Worm (Caenorhabditis elegans) whole organism, L3 larva: ENCODE results near the gene T04C4.3.
A peak's percentile ranks its signal among the peaks of the same experiment; 100 is the strongest.

Experiments
- R02D3.7 ChIP-seq: fragments of 150-350 bp; optimal IDR thresholded peaks from 2 replicates; lab custom pipeline; 2014; ENCODE audit warnings: missing biosample characterization, missing genetic modification characterization
- ZK546.5 ChIP-seq: sonication (generic microtip); optimal IDR thresholded peaks from 2 replicates; lab custom pipeline; 2017; ENCODE audit warnings: missing biosample characterization, missing genetic modification characterization
- aly-2 ChIP-seq: fragments of 150-350 bp; optimal IDR thresholded peaks from 2 replicates; lab custom pipeline; 2014; ENCODE audit warnings: missing biosample characterization, missing genetic modification characterization
- ama-1 ChIP-seq: fragments of 150-350 bp; optimal IDR thresholded peaks from 2 replicates; lab custom pipeline; 2018
- ceh-16 ChIP-seq: sonication (generic microtip); optimal IDR thresholded peaks from 2 replicates; lab custom pipeline; 2017; ENCODE audit warnings: missing biosample characterization, missing genetic modification characterization
- ceh-28 ChIP-seq: fragments of 150-350 bp; optimal IDR thresholded peaks from 2 replicates; lab custom pipeline; 2014; ENCODE audit warnings: missing biosample characterization, missing genetic modification reagents, missing genetic modification characterization
- ceh-82 ChIP-seq: fragments of 150-350 bp; optimal IDR thresholded peaks from 2 replicates; lab custom pipeline; 2014; ENCODE audit warnings: missing biosample characterization, missing genetic modification characterization
- ceh-9 ChIP-seq: sonication (generic microtip); optimal IDR thresholded peaks from 2 replicates; lab custom pipeline; 2018; ENCODE audit warnings: missing biosample characterization, missing genetic modification characterization
- daf-12 ChIP-seq: fragments of 150-350 bp; optimal IDR thresholded peaks from 2 replicates; lab custom pipeline; 2014; ENCODE audit warnings: missing biosample characterization, missing genetic modification reagents, missing genetic modification characterization
- egl-27 ChIP-seq: sonication (generic microtip); optimal IDR thresholded peaks from 4 replicates; lab custom pipeline; 2017; ENCODE audit warnings: missing biosample characterization, missing genetic modification reagents, missing genetic modification characterization
- egl-5 ChIP-seq: fragments of 150-350 bp; optimal IDR thresholded peaks from 2 replicates; lab custom pipeline; 2017; ENCODE audit warnings: missing biosample characterization, missing genetic modification reagents, missing genetic modification characterization, inconsistent platforms
- elt-1 ChIP-seq: fragments of 150-350 bp; optimal IDR thresholded peaks from 2 replicates; lab custom pipeline; 2014; ENCODE audit warnings: missing biosample characterization, missing genetic modification characterization
- elt-2 ChIP-seq: sonication (generic microtip); optimal IDR thresholded peaks from 2 replicates; lab custom pipeline; 2016; ENCODE audit warnings: missing genetic modification reagents, mild to moderate bottlenecking, missing genetic modification characterization, missing compliant biosample characterization
- elt-3 ChIP-seq, 3 experiments: fragments of 150-350 bp in 1 of 3; sonication (generic microtip) in 2 of 3; optimal IDR thresholded peaks; 2 replicates in 2 of 3; 4 replicates in 1 of 3; lab custom pipeline; 2014 to 2017; ENCODE audit warnings: missing biosample characterization in 3 of 3, missing genetic modification characterization in 3 of 3
- eor-1 ChIP-seq, 2 experiments: fragments of 150-350 bp; optimal IDR thresholded peaks; 2 replicates each; lab custom pipeline; 2014 to 2018; ENCODE audit warnings: missing biosample characterization in 2 of 2, missing genetic modification characterization in 2 of 2
- fkh-10 ChIP-seq: sonication (generic microtip); optimal IDR thresholded peaks from 2 replicates; lab custom pipeline; 2017; ENCODE audit warnings: missing biosample characterization, missing genetic modification reagents, missing genetic modification characterization
- fkh-2 ChIP-seq: fragments of 150-350 bp; optimal IDR thresholded peaks from 2 replicates; lab custom pipeline; 2014; ENCODE audit warnings: missing biosample characterization, missing genetic modification reagents, missing genetic modification characterization
- fos-1 ChIP-seq: fragments of 150-350 bp; optimal IDR thresholded peaks from 2 replicates; lab custom pipeline; 2014; ENCODE audit warnings: missing biosample characterization, missing genetic modification characterization
- hmg-11 ChIP-seq: sonication (generic microtip); optimal IDR thresholded peaks from 2 replicates; lab custom pipeline; 2016; ENCODE audit warnings: missing genetic modification characterization, missing compliant biosample characterization
- jun-1 ChIP-seq: fragments of 150-350 bp; optimal IDR thresholded peaks from 2 replicates; lab custom pipeline; 2014; ENCODE audit warnings: missing biosample characterization, missing genetic modification reagents, missing genetic modification characterization
- lin-15B ChIP-seq: fragments of 150-350 bp; optimal IDR thresholded peaks from 2 replicates; lab custom pipeline; 2014; ENCODE audit warnings: missing biosample characterization, missing genetic modification characterization
- lin-39 ChIP-seq: fragments of 150-350 bp; optimal IDR thresholded peaks from 2 replicates; lab custom pipeline; 2018; ENCODE audit warnings: missing biosample characterization, missing genetic modification reagents, missing genetic modification characterization
- lsy-12 ChIP-seq: sonication (generic microtip); optimal IDR thresholded peaks from 2 replicates; lab custom pipeline; 2016; ENCODE audit warnings: mild to moderate bottlenecking, missing genetic modification characterization, missing compliant biosample characterization
- mdl-1 ChIP-seq: fragments of 150-350 bp; optimal IDR thresholded peaks from 2 replicates; lab custom pipeline; 2014; ENCODE audit warnings: missing biosample characterization, missing genetic modification characterization
- mml-1 ChIP-seq: fragments of 150-350 bp; sonication (generic microtip); optimal IDR thresholded peaks from 3 replicates; lab custom pipeline; 2014; ENCODE audit warnings: missing biosample characterization, missing genetic modification characterization
- nfya-1 ChIP-seq: sonication (generic microtip); optimal IDR thresholded peaks from 2 replicates; lab custom pipeline; 2017; ENCODE audit warnings: missing genetic modification characterization, mild to moderate bottlenecking, missing compliant biosample characterization, antibody characterized with exemption, moderate library complexity; ENCODE audit not compliant: insufficient read depth
- nhr-11 ChIP-seq: fragments of 150-350 bp; optimal IDR thresholded peaks from 2 replicates; lab custom pipeline; 2014; ENCODE audit warnings: missing biosample characterization, missing genetic modification characterization
- nhr-12 ChIP-seq: fragments of 150-350 bp; optimal IDR thresholded peaks from 2 replicates; lab custom pipeline; 2014; ENCODE audit warnings: missing biosample characterization, missing genetic modification characterization
- nhr-23 ChIP-seq: fragments of 150-350 bp; optimal IDR thresholded peaks from 2 replicates; lab custom pipeline; 2014; ENCODE audit warnings: missing biosample characterization, missing genetic modification reagents, missing genetic modification characterization
- nhr-237 ChIP-seq: fragments of 150-350 bp; optimal IDR thresholded peaks from 2 replicates; lab custom pipeline; 2014; ENCODE audit warnings: missing biosample characterization, missing genetic modification characterization
- nhr-25 ChIP-seq: sonication (generic microtip); optimal IDR thresholded peaks from 2 replicates; lab custom pipeline; 2017; ENCODE audit warnings: missing biosample characterization, missing genetic modification characterization
- nhr-28 ChIP-seq: fragments of 150-350 bp; optimal IDR thresholded peaks from 2 replicates; lab custom pipeline; 2014; ENCODE audit warnings: missing biosample characterization, missing genetic modification characterization
- nhr-43 ChIP-seq: sonication (generic microtip); optimal IDR thresholded peaks from 2 replicates; lab custom pipeline; 2016; ENCODE audit warnings: mild to moderate bottlenecking, missing genetic modification characterization, missing compliant biosample characterization; ENCODE audit not compliant: poor library complexity, severe bottlenecking
- nhr-67 ChIP-seq: fragments of 150-350 bp; optimal IDR thresholded peaks from 2 replicates; lab custom pipeline; 2014; ENCODE audit warnings: missing biosample characterization, missing genetic modification characterization
- nhr-76 ChIP-seq: fragments of 150-350 bp; sonication (generic microtip); optimal IDR thresholded peaks from 5 replicates; lab custom pipeline; 2014; ENCODE audit warnings: missing biosample characterization, missing genetic modification characterization
- nhr-77 ChIP-seq: fragments of 150-350 bp; optimal IDR thresholded peaks from 2 replicates; lab custom pipeline; 2014; ENCODE audit warnings: missing biosample characterization, missing genetic modification characterization
- pha-4 ChIP-seq: fragments of 150-350 bp; optimal IDR thresholded peaks from 2 replicates; lab custom pipeline; 2014; ENCODE audit warnings: missing biosample characterization, missing genetic modification reagents, missing genetic modification characterization
- pqm-1 ChIP-seq: fragments of 150-350 bp; optimal IDR thresholded peaks from 2 replicates; lab custom pipeline; 2017; ENCODE audit warnings: missing biosample characterization, missing genetic modification characterization, inconsistent platforms
- sea-2 ChIP-seq: fragments of 150-350 bp; sonication (generic microtip); optimal IDR thresholded peaks from 4 replicates; lab custom pipeline; 2014; ENCODE audit warnings: missing biosample characterization, missing genetic modification reagents, missing genetic modification characterization
- skn-1 ChIP-seq: fragments of 150-350 bp; optimal IDR thresholded peaks from 2 replicates; lab custom pipeline; 2014; ENCODE audit warnings: missing biosample characterization, missing genetic modification characterization
- snpc-4 ChIP-seq: fragments of 150-350 bp; optimal IDR thresholded peaks from 2 replicates; lab custom pipeline; 2014; ENCODE audit warnings: missing biosample characterization, missing genetic modification characterization
- tbx-2 ChIP-seq: sonication (generic microtip); optimal IDR thresholded peaks from 2 replicates; lab custom pipeline; 2016; ENCODE audit warnings: mild to moderate bottlenecking, missing genetic modification characterization, missing compliant biosample characterization
- unc-39 ChIP-seq: sonication (generic microtip); optimal IDR thresholded peaks from 4 replicates; lab custom pipeline; 2017; ENCODE audit warnings: missing biosample characterization, missing genetic modification characterization
- unc-62 ChIP-seq: fragments of 150-350 bp; sonication (generic microtip); optimal IDR thresholded peaks from 4 replicates; lab custom pipeline; 2014; ENCODE audit warnings: missing biosample characterization, missing genetic modification reagents, missing genetic modification characterization
- zag-1 ChIP-seq: fragments of 150-350 bp; optimal IDR thresholded peaks from 2 replicates; lab custom pipeline; 2014; ENCODE audit warnings: missing biosample characterization, missing genetic modification characterization
- ztf-11 ChIP-seq: fragments of 150-350 bp; optimal IDR thresholded peaks from 2 replicates; lab custom pipeline; 2014; ENCODE audit warnings: missing biosample characterization, missing genetic modification characterization
- ztf-4 ChIP-seq: fragments of 150-350 bp; optimal IDR thresholded peaks from 2 replicates; lab custom pipeline; 2014; ENCODE audit warnings: missing biosample characterization, missing genetic modification characterization

T04C4.3 gene

DNA sequence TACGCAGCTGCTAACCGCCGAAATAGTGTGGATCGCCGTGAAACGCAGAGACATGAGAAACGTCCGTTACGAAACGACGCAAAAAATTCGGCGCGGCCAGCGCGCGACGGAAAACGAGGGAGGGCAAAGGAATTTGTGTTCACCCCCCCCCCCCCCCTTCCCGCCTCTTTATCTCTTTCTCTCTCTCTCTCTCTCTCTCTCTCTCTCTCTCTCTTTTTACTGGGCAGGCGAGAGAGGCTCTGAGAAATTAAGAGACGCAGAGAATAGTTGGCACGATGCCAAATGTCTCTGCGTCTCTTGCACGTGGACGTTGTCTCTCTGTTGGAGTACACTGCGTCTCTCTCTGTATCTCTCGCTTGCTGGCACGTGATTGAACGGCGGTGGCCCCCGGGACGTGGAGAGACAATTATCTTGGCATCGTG is 2.7 kb upstream of the T04C4.3 start:
- no peak for TF ChIP-seq nhr-76 (tag; lab: Kevin White, UChicago)
- peak; percentile 96 for TF ChIP-seq tbx-2 (tag; lab: Kevin White, UChicago)
- TF ChIP-seq elt-2 (tag; lab: Kevin White, UChicago), result peak; percentile 86
- TF ChIP-seq nhr-28, result no peak
- TF ChIP-seq nhr-11, result peak; percentile 87
- TF ChIP-seq aly-2 (tag; lab: Kevin White, UChicago), result no peak
- peak; percentile 98 for TF ChIP-seq nhr-25 (tag; lab: Kevin White, UChicago)
- TF ChIP-seq pqm-1 (tag; lab: Kevin White, UChicago), result peak; percentile 44
- TF ChIP-seq ceh-28 (tag; lab: Kevin White, UChicago), result peak; percentile 91
- TF ChIP-seq pha-4 (tag; lab: Kevin White, UChicago), result peak; percentile 92
- peak; percentile 87 for TF ChIP-seq R02D3.7 (tag; lab: Kevin White, UChicago)
- TF ChIP-seq lin-39 (tag; lab: Kevin White, UChicago), result peak; percentile 83
- TF ChIP-seq sea-2, result peak; percentile 62
- TF ChIP-seq snpc-4 (tag; lab: Kevin White, UChicago), result peak; percentile 6
- TF ChIP-seq lsy-12 (tag; lab: Kevin White, UChicago), result peak; percentile 97
- TF ChIP-seq skn-1, result peak; percentile 37
- TF ChIP-seq egl-5, result peak; percentile 56
- TF ChIP-seq fkh-2, result no peak
- peak; percentile 98 for TF ChIP-seq nhr-23
- TF ChIP-seq mdl-1, result peak; percentile 98
- TF ChIP-seq ceh-9 (tag; lab: Kevin White, UChicago), result no peak
- no peak for TF ChIP-seq ceh-16 (tag; lab: Kevin White, UChicago)
- peak in 1 of 3 experiments; percentile 70 for TF ChIP-seq elt-3 (tag; optimal IDR thresholded peaks at IDR 0.05; lab: Kevin White, UChicago)
- no peak for TF ChIP-seq nhr-237 (tag; lab: Kevin White, UChicago)
- TF ChIP-seq nfya-1, result peak; percentile 96
- peak; percentile 71 for TF ChIP-seq unc-62 (GFP tag; lab: Kevin White, UChicago)
- peak; percentile 74 for TF ChIP-seq zag-1 (tag; lab: Kevin White, UChicago)
- TF ChIP-seq ztf-11 (tag; lab: Kevin White, UChicago), result no peak
- no peak for TF ChIP-seq nhr-67 (tag; lab: Kevin White, UChicago)
- no peak for TF ChIP-seq fos-1 (tag; lab: Kevin White, UChicago)
- TF ChIP-seq fkh-10, result peak; percentile 79
- peak; percentile 95 for TF ChIP-seq jun-1 (tag; lab: Kevin White, UChicago)
- peak; percentile 79 for TF ChIP-seq lin-15B (tag; lab: Kevin White, UChicago)
- TF ChIP-seq ceh-82, result peak; percentile 73
- TF ChIP-seq egl-27 (tag; lab: Kevin White, UChicago), result peak; percentile 78
- peak; percentile 81 for TF ChIP-seq hmg-11 (tag; lab: Kevin White, UChicago)
- peak; percentile 67 for TF ChIP-seq mml-1
- peak; percentile 89 for TF ChIP-seq nhr-77
- TF ChIP-seq elt-1 (tag; lab: Kevin White, UChicago), result peak; percentile 63
- TF ChIP-seq ztf-4 (tag; lab: Kevin White, UChicago), result peak; percentile 23
- TF ChIP-seq nhr-12 (tag; lab: Kevin White, UChicago), result no peak
- peak; percentile 55 for TF ChIP-seq ZK546.5 (tag; lab: Kevin White, UChicago)
- TF ChIP-seq ama-1, result peak; percentile 71
- no peak for TF ChIP-seq unc-39 (tag; lab: Kevin White, UChicago)
- TF ChIP-seq eor-1 (tag; optimal IDR thresholded peaks at IDR 0.05; lab: Kevin White, UChicago), result peak in 1 of 2 experiments; percentile 72
- TF ChIP-seq daf-12, result peak; percentile 31
- peak; percentile 97 for TF ChIP-seq nhr-43 (tag; lab: Kevin White, UChicago)
